Fruit fly (Drosophila melanogaster) whole organism, embryonic: ENCODE data around the gene inc.

Experiments
- Blimp-1 ChIP-seq: fragments of 200-800 bp; sonication (Bioruptor generic); optimal IDR thresholded peaks from 3 replicates; lab custom pipeline; 2018; ENCODE audit warnings: missing biosample characterization, missing genetic modification characterization, mild to moderate bottlenecking, moderate library complexity, missing genetic modification reagents
- C15 ChIP-seq: fragments of 200-800 bp; sonication (Bioruptor generic); IDR thresholded peaks from 3 replicates; pipeline ENCODE4 v1.3.6; 2022; ENCODE audit warnings: missing biosample characterization, missing genetic modification characterization
- CG10147 ChIP-seq: fragments of 200-800 bp; sonication (Bioruptor generic); optimal IDR thresholded peaks from 2 replicates; lab custom pipeline; 2019; ENCODE audit warnings: missing biosample characterization, mild to moderate bottlenecking, missing genetic modification characterization, moderate library complexity
- CG14860 ChIP-seq: fragments of 200-800 bp; sonication (Bioruptor generic); IDR thresholded peaks from 3 replicates; pipeline ENCODE4 v1.3.6; 2022; ENCODE audit warnings: missing biosample characterization, missing genetic modification characterization; ENCODE audit not compliant: partially characterized antibody
- CG15514 ChIP-seq: fragments of 200-800 bp; sonication (Bioruptor generic); optimal IDR thresholded peaks from 3 replicates; lab custom pipeline; 2017; ENCODE audit warnings: missing biosample characterization, missing genetic modification characterization, mild to moderate bottlenecking, moderate library complexity, missing genetic modification reagents
- CG17912 ChIP-seq: fragments of 200-800 bp; sonication (Bioruptor generic); optimal IDR thresholded peaks from 2 replicates; lab custom pipeline; 2018; ENCODE audit warnings: missing biosample characterization, mild to moderate bottlenecking, missing genetic modification characterization
- CG18619 ChIP-seq: fragments of 200-800 bp; sonication (Bioruptor generic); optimal IDR thresholded peaks from 3 replicates; lab custom pipeline; 2017; ENCODE audit warnings: missing biosample characterization, mild to moderate bottlenecking, missing genetic modification characterization
- CG2116 ChIP-seq: fragments of 200-800 bp; sonication (Bioruptor generic); optimal IDR thresholded peaks from 3 replicates; lab custom pipeline; 2018; ENCODE audit warnings: missing biosample characterization, mild to moderate bottlenecking, missing genetic modification characterization
- CG2129 ChIP-seq: fragments of 200-800 bp; sonication (Bioruptor generic); IDR thresholded peaks from 2 replicates; pipeline ENCODE4 v1.3.6; 2022; ENCODE audit warnings: missing biosample characterization, missing genetic modification characterization; ENCODE audit not compliant: partially characterized antibody
- CG30403 ChIP-seq: fragments of 200-800 bp; sonication (Bioruptor generic); optimal IDR thresholded peaks from 3 replicates; lab custom pipeline; 2016; ENCODE audit warnings: missing biosample characterization, missing genetic modification characterization
- CG32532 ChIP-seq: fragments of 200-800 bp; sonication (Bioruptor generic); IDR thresholded peaks from 2 replicates; pipeline ENCODE4 v1.3.6; 2022; ENCODE audit warnings: missing biosample characterization, missing genetic modification characterization
- CG4360 ChIP-seq: fragments of 200-800 bp; sonication (Bioruptor generic); IDR thresholded peaks from 2 replicates; pipeline ENCODE4 v1.3.6; 2022; ENCODE audit warnings: missing biosample characterization, missing genetic modification characterization
- CG6791 ChIP-seq: fragments of 200-800 bp; sonication (Bioruptor generic); IDR thresholded peaks from 3 replicates; pipeline ENCODE4 v1.3.6; 2022; ENCODE audit warnings: missing biosample characterization, missing genetic modification characterization; ENCODE audit not compliant: partially characterized antibody
- CG7839 ChIP-seq: fragments of 200-800 bp; sonication (Bioruptor generic); optimal IDR thresholded peaks from 3 replicates; lab custom pipeline; 2018; ENCODE audit warnings: missing biosample characterization, mild to moderate bottlenecking, missing genetic modification characterization, moderate library complexity
- CG8359 ChIP-seq: fragments of 200-800 bp; sonication (Bioruptor generic); optimal IDR thresholded peaks from 2 replicates; lab custom pipeline; 2017; ENCODE audit warnings: missing biosample characterization, mild to moderate bottlenecking, missing genetic modification characterization, borderline replicate concordance
- CG9797 ChIP-seq: fragments of 200-800 bp; sonication (Bioruptor generic); optimal IDR thresholded peaks from 3 replicates; lab custom pipeline; 2018; ENCODE audit warnings: missing biosample characterization, mild to moderate bottlenecking, missing genetic modification characterization
- CG9932 ChIP-seq: fragments of 200-800 bp; sonication (Bioruptor generic); IDR thresholded peaks from 2 replicates; pipeline ENCODE4 v1.3.6; 2022; ENCODE audit warnings: missing biosample characterization, missing genetic modification characterization
- CkIIα-i1 ChIP-seq: fragments of 200-800 bp; sonication (Bioruptor generic); IDR thresholded peaks from 2 replicates; pipeline ENCODE4 v1.3.6; 2022; ENCODE audit warnings: missing biosample characterization, missing genetic modification characterization
- CoRest ChIP-seq: fragments of 200-800 bp; sonication (Bioruptor generic); optimal IDR thresholded peaks from 3 replicates; lab custom pipeline; 2018; ENCODE audit warnings: missing biosample characterization, mild to moderate bottlenecking, missing genetic modification characterization, moderate library complexity
- Dad ChIP-seq: fragments of 200-800 bp; sonication (Bioruptor generic); optimal IDR thresholded peaks from 3 replicates; lab custom pipeline; 2016; ENCODE audit warnings: missing biosample characterization, missing genetic modification characterization
- Dek ChIP-seq: fragments of 200-800 bp; sonication (Bioruptor generic); optimal IDR thresholded peaks from 3 replicates; lab custom pipeline; 2019; ENCODE audit warnings: missing biosample characterization, mild to moderate bottlenecking, missing genetic modification characterization, moderate library complexity
- Eip74EF ChIP-seq, 2 experiments: fragments of 200-800 bp in 1 of 2; fragments of >200 bp in 1 of 2; sonication (Bioruptor generic) in 1 of 2; optimal IDR thresholded peaks; 2 replicates each; lab custom pipeline; 2017 to 2019; ENCODE audit warnings: missing biosample characterization in 2 of 2, missing genetic modification characterization in 2 of 2, mild to moderate bottlenecking in 1 of 2, moderate library complexity in 1 of 2
- Ets97D ChIP-seq: fragments of 200-800 bp; sonication (Bioruptor generic); optimal IDR thresholded peaks from 3 replicates; lab custom pipeline; 2016; ENCODE audit warnings: missing biosample characterization, missing genetic modification characterization
- Fer1 ChIP-seq: fragments of 200-800 bp; sonication (Bioruptor generic); optimal IDR thresholded peaks from 2 replicates; lab custom pipeline; 2017; ENCODE audit warnings: missing biosample characterization, mild to moderate bottlenecking, missing genetic modification characterization
- Hey ChIP-seq: fragments of 200-800 bp; sonication (Bioruptor generic); optimal IDR thresholded peaks from 3 replicates; lab custom pipeline; 2018; ENCODE audit warnings: missing biosample characterization, mild to moderate bottlenecking, missing genetic modification characterization
- NC2β ChIP-seq: fragments of 200-800 bp; sonication (Bioruptor generic); optimal IDR thresholded peaks from 2 replicates; lab custom pipeline; 2016; ENCODE audit warnings: missing biosample characterization, missing genetic modification characterization
- NfI ChIP-seq: fragments of 200-800 bp; sonication (Bioruptor generic); optimal IDR thresholded peaks from 3 replicates; lab custom pipeline; 2018; ENCODE audit warnings: missing biosample characterization, mild to moderate bottlenecking, missing genetic modification characterization, moderate library complexity
- Opbp ChIP-seq: fragments of 200-800 bp; sonication (Bioruptor generic); IDR thresholded peaks from 3 replicates; pipeline ENCODE4 v1.3.6; 2022; ENCODE audit warnings: missing biosample characterization, missing genetic modification characterization; ENCODE audit not compliant: partially characterized antibody
- Pdp1 ChIP-seq, 2 experiments: fragments of 200-800 bp; sonication (Bioruptor generic); optimal IDR thresholded peaks; 3 replicates each; lab custom pipeline; 2016; ENCODE audit warnings: missing biosample characterization in 2 of 2, missing genetic modification characterization in 2 of 2, mild to moderate bottlenecking in 1 of 2, moderate library complexity in 1 of 2
- TFAM ChIP-seq: fragments of 200-800 bp; sonication (Bioruptor generic); optimal IDR thresholded peaks from 2 replicates; lab custom pipeline; 2017; ENCODE audit warnings: missing biosample characterization, missing genetic modification characterization, inconsistent platforms
- ac ChIP-seq: fragments of 200-800 bp; sonication (Bioruptor generic); optimal IDR thresholded peaks from 3 replicates; lab custom pipeline; 2017; ENCODE audit warnings: missing biosample characterization, mild to moderate bottlenecking, missing genetic modification characterization
- ato ChIP-seq: fragments of 200-800 bp; sonication (Bioruptor generic); IDR thresholded peaks from 2 replicates; pipeline ENCODE4 v1.3.6; 2022; ENCODE audit warnings: missing biosample characterization, missing genetic modification characterization; ENCODE audit not compliant: partially characterized antibody
- chif ChIP-seq, 2 experiments: fragments of 200-800 bp; sonication (Bioruptor generic); optimal IDR thresholded peaks; 3 replicates each; lab custom pipeline; 2016; ENCODE audit warnings: missing biosample characterization in 2 of 2, missing genetic modification characterization in 2 of 2
- chinmo ChIP-seq: fragments of 200-800 bp; sonication (Bioruptor generic); IDR thresholded peaks from 4 replicates; pipeline ENCODE4 v1.3.6; 2022; ENCODE audit warnings: missing biosample characterization, missing genetic modification characterization; ENCODE audit not compliant: partially characterized antibody
- danr ChIP-seq: fragments of 200-800 bp; sonication (Bioruptor generic); IDR thresholded peaks from 2 replicates; pipeline ENCODE4 v1.3.6; 2022; ENCODE audit warnings: missing biosample characterization, missing genetic modification characterization
- ewg ChIP-seq: fragments of 200-800 bp; sonication (Bioruptor generic); optimal IDR thresholded peaks from 3 replicates; lab custom pipeline; 2017; ENCODE audit warnings: mild to moderate bottlenecking, missing biosample characterization, missing genetic modification reagents, missing genetic modification characterization
- grau ChIP-seq: fragments of 200-800 bp; optimal IDR thresholded peaks from 3 replicates; lab custom pipeline; 2019; ENCODE audit warnings: missing biosample characterization, mild to moderate bottlenecking, missing genetic modification characterization, moderate library complexity
- gro ChIP-seq: fragments of 200-800 bp; sonication (Bioruptor generic); optimal IDR thresholded peaks from 2 replicates; lab custom pipeline; 2016; ENCODE audit warnings: missing biosample characterization, missing genetic modification characterization
- her ChIP-seq: fragments of 200-800 bp; sonication (Bioruptor generic); optimal IDR thresholded peaks from 2 replicates; lab custom pipeline; 2016; ENCODE audit warnings: missing biosample characterization, missing genetic modification characterization
- lab ChIP-seq: fragments of 200-800 bp; sonication (Bioruptor generic); optimal IDR thresholded peaks from 3 replicates; lab custom pipeline; 2017; ENCODE audit warnings: missing biosample characterization, missing genetic modification characterization, mild to moderate bottlenecking, moderate library complexity, missing genetic modification reagents
- mam ChIP-seq: fragments of 200-800 bp; sonication (Bioruptor generic); optimal IDR thresholded peaks from 3 replicates; lab custom pipeline; 2016; ENCODE audit warnings: missing biosample characterization, missing genetic modification characterization
- otp ChIP-seq: fragments of 200-800 bp; sonication (Bioruptor generic); IDR thresholded peaks from 3 replicates; pipeline ENCODE4, ENCODE4 v1.3.6; 2022; ENCODE audit warnings: missing biosample characterization, missing genetic modification characterization
- pb ChIP-seq: fragments of 200-800 bp; sonication (Bioruptor generic); optimal IDR thresholded peaks from 3 replicates; lab custom pipeline; 2016; ENCODE audit warnings: missing biosample characterization, missing genetic modification characterization
- pita ChIP-seq: fragments of 200-800 bp; sonication (Bioruptor generic); optimal IDR thresholded peaks from 2 replicates; lab custom pipeline; 2017; ENCODE audit warnings: missing biosample characterization, mild to moderate bottlenecking, missing genetic modification characterization
- pzg ChIP-seq: fragments of 200-800 bp; sonication (Bioruptor generic); optimal IDR thresholded peaks from 3 replicates; lab custom pipeline; 2018; ENCODE audit warnings: missing biosample characterization, mild to moderate bottlenecking, missing genetic modification characterization, moderate library complexity
- slbo ChIP-seq: fragments of 200-800 bp; sonication (Bioruptor generic); IDR thresholded peaks from 2 replicates; pipeline ENCODE4 v1.3.6; 2022; ENCODE audit warnings: missing biosample characterization, missing genetic modification characterization
- sob ChIP-seq: fragments of 200-800 bp; sonication (Bioruptor generic); IDR thresholded peaks from 2 replicates; pipeline ENCODE4 v1.3.6; 2022; ENCODE audit warnings: missing biosample characterization, missing genetic modification characterization
- zen2 ChIP-seq: fragments of 200-800 bp; sonication (Bioruptor generic); IDR thresholded peaks from 3 replicates; pipeline ENCODE4 v1.3.6; 2022; ENCODE audit warnings: missing biosample characterization, missing genetic modification characterization; ENCODE audit not compliant: partially characterized antibody

Gene inc

dm6 chrX:1512753-1513226 is 29.5 kb downstream of the inc start, which contains the start of gene CG14795 (continued):
- TF ChIP-seq grau (peak; percentile 27), her (GFP tag; lab: Kevin White, UChicago) (peak; percentile 78), CG2129 (GFP tag; lab: Robert Waterston, UW) (peak; percentile 76), CG18619 (GFP tag; lab: Kevin White, UChicago) (no peak), danr (GFP tag; lab: Robert Waterston, UW) (no peak), Ets97D (peak; percentile 97), Opbp (GFP tag; lab: Robert Waterston, UW) (peak; percentile 94), CG14860 (GFP tag; lab: Robert Waterston, UW) (peak; percentile 85), ewg (GFP tag; lab: Kevin White, UChicago) (peak; percentile 45), lab (GFP tag; lab: Kevin White, UChicago) (peak; percentile 24), Hey (tag; lab: Kevin White, UChicago) (peak; percentile 0), pita (peak; percentile 97), pzg (GFP tag; lab: Kevin White, UChicago) (peak; percentile 99), CG17912 (GFP tag; lab: Kevin White, UChicago) (peak; percentile 69), zen2 (peak; percentile 84; the same call in 2 of the 3 replicates), C15 (GFP tag; lab: Robert Waterston, UW) (no peak), TFAM (GFP tag; lab: Kevin White, UChicago) (no peak), pb (GFP tag; lab: Kevin White, UChicago) (no peak), CG6791 (GFP tag; lab: Robert Waterston, UW) (peak; percentile 97), mam (GFP tag; lab: Kevin White, UChicago) (peak; percentile 31), chinmo (GFP tag; lab: Robert Waterston, UW) (peak; percentile 88), CkIIα-i1 (no peak), Blimp-1 (GFP tag; lab: Kevin White, UChicago) (peak; percentile 4), NC2β (GFP tag; lab: Kevin White, UChicago) (peak; percentile 67), CG32532 (GFP tag; lab: Robert Waterston, UW) (peak; percentile 38; the same call in 1 of the 2 replicates), NfI (GFP tag; lab: Kevin White, UChicago) (peak; percentile 2), CG30403 (GFP tag; lab: Kevin White, UChicago) (peak; percentile 42), gro (GFP tag; lab: Kevin White, UChicago) (peak; percentile 75), CG4360 (GFP tag; lab: Robert Waterston, UW) (no peak), CG2116 (GFP tag; lab: Kevin White, UChicago) (peak; percentile 93), slbo (GFP tag; lab: Robert Waterston, UW) (peak; percentile 51; the same call in 1 of the 2 replicates), ato (GFP tag; lab: Robert Waterston, UW) (peak; percentile 83), Fer1 (GFP tag; lab: Kevin White, UChicago) (peak; percentile 41), CG10147 (GFP tag; lab: Kevin White, UChicago) (no peak), ac (GFP tag; lab: Kevin White, UChicago) (no peak), Pdp1 (GFP tag; optimal IDR thresholded peaks at IDR 0.05; lab: Kevin White, UChicago) (peak; percentile 5 to 48), chif (GFP tag; optimal IDR thresholded peaks at IDR 0.05; lab: Kevin White, UChicago) (peak in 1 of 2 experiments; percentile 2), Dek (tag; lab: Kevin White, UChicago) (peak; percentile 50), Dad (peak; percentile 40), CG9932 (peak; percentile 72), CoRest (tag; lab: Kevin White, UChicago) (peak; percentile 50), CG8359 (GFP tag; lab: Kevin White, UChicago) (no peak), CG15514 (GFP tag; lab: Kevin White, UChicago) (peak; percentile 91), sob (peak; percentile 75), CG9797 (GFP tag; lab: Kevin White, UChicago) (peak; percentile 85), otp (0 out of 3 replicates have a peak, but pooled peaks have one; percentile 28), CG7839 (tag; lab: Kevin White, UChicago) (peak; percentile 6), Eip74EF (GFP tag; optimal IDR thresholded peaks at IDR 0.05; lab: Kevin White, UChicago) (no peak)
